Worm (Caenorhabditis elegans) whole organism, midembryonic: ENCODE data around the gene srz-24.

ENCODE experiments used
- klf-2 ChIP-seq: fragments of 200-800 bp; sonication (Bioruptor generic); conservative IDR thresholded peaks from 2 replicates; pipeline ENCODE4 v1.3.6; 2022; ENCODE audit warnings: missing genetic modification reagents, missing genetic modification characterization, missing compliant biosample characterization
- med-1 ChIP-seq: sonication (generic microtip); optimal IDR thresholded peaks from 2 replicates; lab custom pipeline; 2017; ENCODE audit warnings: missing genetic modification characterization, mild to moderate bottlenecking, missing compliant biosample characterization, antibody characterized with exemption, missing genetic modification reagents; ENCODE audit not compliant: insufficient read depth
- tab-1 ChIP-seq: fragments of 200-800 bp; sonication (Bioruptor generic); IDR thresholded peaks from 2 replicates; pipeline ENCODE4 v1.3.6; 2022; ENCODE audit warnings: missing genetic modification characterization, missing compliant biosample characterization

DNA sequence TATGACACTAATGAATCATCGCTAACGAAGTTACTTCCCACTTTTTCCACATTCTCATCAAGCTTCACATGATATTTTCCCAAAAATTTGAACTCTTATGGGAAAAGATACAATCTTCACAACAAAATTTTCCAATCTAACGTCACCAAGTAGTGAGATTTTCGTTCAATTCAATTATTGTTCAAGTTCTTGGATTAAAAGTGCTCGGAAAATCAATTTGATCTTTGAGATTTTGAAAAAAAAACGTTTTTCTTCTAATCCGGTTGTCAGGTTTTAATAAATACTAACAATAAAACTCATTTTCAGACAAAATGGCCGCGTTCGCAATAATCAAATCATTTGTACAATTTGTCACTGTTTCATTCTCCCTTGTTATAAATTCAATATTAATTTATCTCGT is 46.8 kb downstream of the srz-24 start, which contains the start of gene str-153:
- no peak for TF ChIP-seq tab-1 (GFP tag; lab: Robert Waterston, UW)
- no peak for TF ChIP-seq klf-2 (GFP tag; lab: Robert Waterston, UW)
- no peak for TF ChIP-seq med-1 (GFP tag; lab: Kevin White, UChicago)
